Worm (Caenorhabditis elegans) whole organism, L3 larva: Measurements from ENCODE around the gene F27D9.2.

Source experiments
- R02D3.7 ChIP-seq: fragments of 150-350 bp; optimal IDR thresholded peaks from 2 replicates; lab custom pipeline; 2014; ENCODE audit warnings: missing biosample characterization, missing genetic modification characterization
- aly-2 ChIP-seq: fragments of 150-350 bp; optimal IDR thresholded peaks from 2 replicates; lab custom pipeline; 2014; ENCODE audit warnings: missing biosample characterization, missing genetic modification characterization
- ama-1 ChIP-seq: fragments of 150-350 bp; optimal IDR thresholded peaks from 2 replicates; lab custom pipeline; 2018
- ceh-16 ChIP-seq: sonication (generic microtip); optimal IDR thresholded peaks from 2 replicates; lab custom pipeline; 2017; ENCODE audit warnings: missing biosample characterization, missing genetic modification characterization
- ceh-28 ChIP-seq: fragments of 150-350 bp; optimal IDR thresholded peaks from 2 replicates; lab custom pipeline; 2014; ENCODE audit warnings: missing biosample characterization, missing genetic modification reagents, missing genetic modification characterization
- ceh-82 ChIP-seq: fragments of 150-350 bp; optimal IDR thresholded peaks from 2 replicates; lab custom pipeline; 2014; ENCODE audit warnings: missing biosample characterization, missing genetic modification characterization
- ceh-9 ChIP-seq: sonication (generic microtip); optimal IDR thresholded peaks from 2 replicates; lab custom pipeline; 2018; ENCODE audit warnings: missing biosample characterization, missing genetic modification characterization
- daf-12 ChIP-seq: fragments of 150-350 bp; optimal IDR thresholded peaks from 2 replicates; lab custom pipeline; 2014; ENCODE audit warnings: missing biosample characterization, missing genetic modification reagents, missing genetic modification characterization
- egl-27 ChIP-seq: sonication (generic microtip); optimal IDR thresholded peaks from 4 replicates; lab custom pipeline; 2017; ENCODE audit warnings: missing biosample characterization, missing genetic modification reagents, missing genetic modification characterization
- egl-5 ChIP-seq: fragments of 150-350 bp; optimal IDR thresholded peaks from 2 replicates; lab custom pipeline; 2017; ENCODE audit warnings: missing biosample characterization, missing genetic modification reagents, missing genetic modification characterization, inconsistent platforms
- elt-1 ChIP-seq: fragments of 150-350 bp; optimal IDR thresholded peaks from 2 replicates; lab custom pipeline; 2014; ENCODE audit warnings: missing biosample characterization, missing genetic modification characterization
- elt-3 ChIP-seq, 3 experiments: fragments of 150-350 bp in 1 of 3; sonication (generic microtip) in 2 of 3; optimal IDR thresholded peaks; 2 replicates in 2 of 3; 4 replicates in 1 of 3; lab custom pipeline; 2014 to 2017; ENCODE audit warnings: missing biosample characterization in 3 of 3, missing genetic modification characterization in 3 of 3
- fkh-10 ChIP-seq: sonication (generic microtip); optimal IDR thresholded peaks from 2 replicates; lab custom pipeline; 2017; ENCODE audit warnings: missing biosample characterization, missing genetic modification reagents, missing genetic modification characterization
- fos-1 ChIP-seq: fragments of 150-350 bp; optimal IDR thresholded peaks from 2 replicates; lab custom pipeline; 2014; ENCODE audit warnings: missing biosample characterization, missing genetic modification characterization
- hmg-11 ChIP-seq: sonication (generic microtip); optimal IDR thresholded peaks from 2 replicates; lab custom pipeline; 2016; ENCODE audit warnings: missing genetic modification characterization, missing compliant biosample characterization
- lin-15B ChIP-seq: fragments of 150-350 bp; optimal IDR thresholded peaks from 2 replicates; lab custom pipeline; 2014; ENCODE audit warnings: missing biosample characterization, missing genetic modification characterization
- lin-39 ChIP-seq: fragments of 150-350 bp; optimal IDR thresholded peaks from 2 replicates; lab custom pipeline; 2018; ENCODE audit warnings: missing biosample characterization, missing genetic modification reagents, missing genetic modification characterization
- lsy-12 ChIP-seq: sonication (generic microtip); optimal IDR thresholded peaks from 2 replicates; lab custom pipeline; 2016; ENCODE audit warnings: mild to moderate bottlenecking, missing genetic modification characterization, missing compliant biosample characterization
- mml-1 ChIP-seq: fragments of 150-350 bp; sonication (generic microtip); optimal IDR thresholded peaks from 3 replicates; lab custom pipeline; 2014; ENCODE audit warnings: missing biosample characterization, missing genetic modification characterization
- nfya-1 ChIP-seq: sonication (generic microtip); optimal IDR thresholded peaks from 2 replicates; lab custom pipeline; 2017; ENCODE audit warnings: missing genetic modification characterization, mild to moderate bottlenecking, missing compliant biosample characterization, antibody characterized with exemption, moderate library complexity; ENCODE audit not compliant: insufficient read depth
- nhr-12 ChIP-seq: fragments of 150-350 bp; optimal IDR thresholded peaks from 2 replicates; lab custom pipeline; 2014; ENCODE audit warnings: missing biosample characterization, missing genetic modification characterization
- nhr-23 ChIP-seq: fragments of 150-350 bp; optimal IDR thresholded peaks from 2 replicates; lab custom pipeline; 2014; ENCODE audit warnings: missing biosample characterization, missing genetic modification reagents, missing genetic modification characterization
- nhr-237 ChIP-seq: fragments of 150-350 bp; optimal IDR thresholded peaks from 2 replicates; lab custom pipeline; 2014; ENCODE audit warnings: missing biosample characterization, missing genetic modification characterization
- nhr-25 ChIP-seq: sonication (generic microtip); optimal IDR thresholded peaks from 2 replicates; lab custom pipeline; 2017; ENCODE audit warnings: missing biosample characterization, missing genetic modification characterization
- nhr-43 ChIP-seq: sonication (generic microtip); optimal IDR thresholded peaks from 2 replicates; lab custom pipeline; 2016; ENCODE audit warnings: mild to moderate bottlenecking, missing genetic modification characterization, missing compliant biosample characterization; ENCODE audit not compliant: poor library complexity, severe bottlenecking
- nhr-76 ChIP-seq: fragments of 150-350 bp; sonication (generic microtip); optimal IDR thresholded peaks from 5 replicates; lab custom pipeline; 2014; ENCODE audit warnings: missing biosample characterization, missing genetic modification characterization
- pha-4 ChIP-seq: fragments of 150-350 bp; optimal IDR thresholded peaks from 2 replicates; lab custom pipeline; 2014; ENCODE audit warnings: missing biosample characterization, missing genetic modification reagents, missing genetic modification characterization
- pqm-1 ChIP-seq: fragments of 150-350 bp; optimal IDR thresholded peaks from 2 replicates; lab custom pipeline; 2017; ENCODE audit warnings: missing biosample characterization, missing genetic modification characterization, inconsistent platforms
- skn-1 ChIP-seq: fragments of 150-350 bp; optimal IDR thresholded peaks from 2 replicates; lab custom pipeline; 2014; ENCODE audit warnings: missing biosample characterization, missing genetic modification characterization
- snpc-4 ChIP-seq: fragments of 150-350 bp; optimal IDR thresholded peaks from 2 replicates; lab custom pipeline; 2014; ENCODE audit warnings: missing biosample characterization, missing genetic modification characterization
- tbx-2 ChIP-seq: sonication (generic microtip); optimal IDR thresholded peaks from 2 replicates; lab custom pipeline; 2016; ENCODE audit warnings: mild to moderate bottlenecking, missing genetic modification characterization, missing compliant biosample characterization
- unc-39 ChIP-seq: sonication (generic microtip); optimal IDR thresholded peaks from 4 replicates; lab custom pipeline; 2017; ENCODE audit warnings: missing biosample characterization, missing genetic modification characterization
- ztf-11 ChIP-seq: fragments of 150-350 bp; optimal IDR thresholded peaks from 2 replicates; lab custom pipeline; 2014; ENCODE audit warnings: missing biosample characterization, missing genetic modification characterization

Gene F27D9.2

ce11 chrX:7672693-7673092 lies at the start of gene F27D9.2:
Gene F27D9.2, plus strand, starts transcription at chrX:7672993.
- no peak for TF ChIP-seq hmg-11 (tag; lab: Kevin White, UChicago)
- TF ChIP-seq snpc-4: no peak
- TF ChIP-seq nhr-23: no peak

DNA sequence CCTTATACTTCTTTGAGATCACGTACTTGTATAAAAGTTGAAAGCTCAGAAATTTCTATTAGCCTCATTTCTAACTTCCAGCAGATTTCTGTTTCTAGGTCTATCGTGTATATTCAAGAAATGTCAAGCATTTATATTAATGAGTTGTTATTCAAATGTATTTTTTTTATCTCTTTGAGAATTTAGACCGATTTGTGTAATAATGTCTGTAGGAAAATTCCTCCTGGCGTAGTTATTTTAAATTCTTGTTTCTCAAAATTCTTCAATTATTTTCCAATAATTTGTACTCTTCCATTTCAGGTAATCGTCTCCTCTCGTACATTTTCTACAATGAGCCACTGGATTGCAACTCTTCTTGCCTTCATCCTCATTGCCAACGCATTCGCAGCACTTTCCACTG lies 45.4 kb upstream of the F27D9.2 start, which contains the start of gene nlp-61:
nlp-61 (plus strand) TSS at position 301 of the 400 bp plus-strand sequence.
- no peak for TF ChIP-seq skn-1
- TF ChIP-seq nhr-43 (tag; lab: Kevin White, UChicago): no peak
- TF ChIP-seq ztf-11 (tag; lab: Kevin White, UChicago): no peak
- no peak for TF ChIP-seq lin-15B (tag; lab: Kevin White, UChicago)
- TF ChIP-seq R02D3.7 (tag; lab: Kevin White, UChicago): no peak
- TF ChIP-seq nhr-76: no peak
- no peak for TF ChIP-seq mml-1 (tag; lab: Kevin White, UChicago)
- TF ChIP-seq ceh-82: no peak
- no peak for TF ChIP-seq ceh-9 (tag; lab: Kevin White, UChicago)
- TF ChIP-seq lsy-12 (tag; lab: Kevin White, UChicago): no peak
- TF ChIP-seq hmg-11 (tag; lab: Kevin White, UChicago): no peak
- TF ChIP-seq nhr-12 (tag; lab: Kevin White, UChicago): no peak
- TF ChIP-seq pqm-1 (tag; lab: Kevin White, UChicago): no peak
- TF ChIP-seq nhr-25 (tag; lab: Kevin White, UChicago): no peak
- TF ChIP-seq ceh-16 (tag; lab: Kevin White, UChicago): no peak
- no peak for TF ChIP-seq aly-2 (tag; lab: Kevin White, UChicago)
- TF ChIP-seq nhr-237 (tag; lab: Kevin White, UChicago): no peak

ce11 chrX:7636037-7636436 lies 36.8 kb upstream of the F27D9.2 start:
- TF ChIP-seq nfya-1 (peak; percentile 43), egl-27 (tag; lab: Kevin White, UChicago) (no peak)
- TF ChIP-seq, all 47 proteins: peak for 1

DNA sequence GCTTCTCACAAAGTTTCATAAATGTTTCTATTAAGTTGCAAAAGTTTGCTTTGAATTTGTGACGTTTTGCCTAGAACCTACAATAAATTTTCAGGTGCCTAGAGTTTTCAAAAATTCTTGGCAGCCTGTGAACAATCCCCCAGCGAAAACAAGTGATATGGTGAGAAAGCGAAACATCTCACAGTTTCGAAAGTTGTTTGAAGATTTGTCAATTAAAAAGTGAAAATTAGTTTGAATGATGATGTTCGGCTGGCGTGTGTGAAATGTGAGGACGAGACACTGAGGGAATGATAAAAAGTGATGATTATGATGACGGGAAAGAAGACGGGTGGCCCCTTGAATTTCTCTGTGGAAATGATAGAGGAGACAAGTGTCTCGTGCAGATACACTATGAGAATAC lies 34.0 kb upstream of the F27D9.2 start:
- no peak for TF ChIP-seq ztf-11 (tag; lab: Kevin White, UChicago)
- TF ChIP-seq ama-1 (lab: Kevin White, UChicago): no peak
- no peak for TF ChIP-seq tbx-2 (tag; lab: Kevin White, UChicago)
- TF ChIP-seq elt-3 (tag; optimal IDR thresholded peaks at IDR 0.05; lab: Kevin White, UChicago): no peak
- TF ChIP-seq ceh-9 (tag; lab: Kevin White, UChicago): no peak
- TF ChIP-seq nhr-43 (tag; lab: Kevin White, UChicago): no peak
- TF ChIP-seq elt-1 (tag; lab: Kevin White, UChicago): no peak
- TF ChIP-seq lsy-12 (tag; lab: Kevin White, UChicago): no peak
- TF ChIP-seq snpc-4: no peak
- no peak for TF ChIP-seq mml-1 (tag; lab: Kevin White, UChicago)

- TF ChIP-seq nfya-1: no peak
- TF ChIP-seq nhr-23: no peak
- TF ChIP-seq lin-39: no peak
- TF ChIP-seq unc-39 (tag; lab: Kevin White, UChicago): no peak
- no peak for TF ChIP-seq pha-4 (tag; lab: Kevin White, UChicago)
- no peak for TF ChIP-seq elt-1 (tag; lab: Kevin White, UChicago)
- no peak for TF ChIP-seq mml-1 (tag; lab: Kevin White, UChicago)
- no peak for TF ChIP-seq ceh-16 (tag; lab: Kevin White, UChicago)
- TF ChIP-seq fkh-10 (GFP tag; lab: Kevin White, UChicago): no peak
- no peak for TF ChIP-seq ztf-11 (tag; lab: Kevin White, UChicago)
Observed at ce11 chrX:7640391-7640790, 32.4 kb upstream of the F27D9.2 start.

- no peak for TF ChIP-seq nhr-76
- no peak for TF ChIP-seq ceh-28 (tag; lab: Kevin White, UChicago)
- TF ChIP-seq nhr-43 (tag; lab: Kevin White, UChicago): no peak
- no peak for TF ChIP-seq egl-5 (tag; lab: Kevin White, UChicago)
- TF ChIP-seq tbx-2 (tag; lab: Kevin White, UChicago): no peak
- TF ChIP-seq elt-3 (tag; optimal IDR thresholded peaks at IDR 0.05; lab: Kevin White, UChicago): no peak
- no peak for TF ChIP-seq mml-1 (tag; lab: Kevin White, UChicago)
- TF ChIP-seq ama-1 (lab: Kevin White, UChicago): no peak
- no peak for TF ChIP-seq ceh-9 (tag; lab: Kevin White, UChicago)
- TF ChIP-seq lsy-12 (tag; lab: Kevin White, UChicago): no peak
- TF ChIP-seq fos-1 (tag; lab: Kevin White, UChicago): no peak
- TF ChIP-seq daf-12 (tag; lab: Kevin White, UChicago): no peak
Observed at ce11 chrX:7640811-7641210, 32.0 kb upstream of the F27D9.2 start.
